Worm (Caenorhabditis elegans): ENCODE results near the gene W09H1.3.

DNA sequence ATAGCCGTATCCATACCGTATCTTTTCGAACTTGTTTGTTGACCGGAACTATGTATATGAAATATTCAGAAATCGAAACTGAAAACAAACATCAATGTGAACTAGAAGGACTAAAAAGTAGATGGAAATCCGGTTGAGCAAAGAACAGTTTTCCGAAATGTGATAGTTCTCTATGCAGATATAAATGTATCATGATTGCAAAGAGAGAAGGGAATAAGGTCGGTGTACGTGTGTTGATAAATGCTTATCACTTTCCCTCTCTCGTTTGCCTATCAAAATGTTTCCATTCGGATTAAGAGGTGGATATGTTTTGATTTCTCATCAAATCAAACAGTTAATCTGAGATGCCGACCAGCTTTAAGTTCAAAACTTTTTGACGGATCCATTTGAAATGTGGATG lies 36.0 kb upstream of the W09H1.3 start:
- no peak for TF ChIP-seq cog-1 (tag; optimal IDR thresholded peaks at IDR 0.05)
- no peak for TF ChIP-seq ztf-23 (GFP tag; IDR thresholded peaks at IDR 0.05)
